Comparison of ENCODE assay signal across 1 fruit fly cellular context in genomic region chr3R:16069266-16069665, dm6.
TF ChIP-seq lines count a peak whose summit lies in the region.

No protein-coding gene starts in this region.

TF ChIP-seq in whole organism, embryonic, 481 proteins besides CTCF, POLR2A, EP300 and RAD21 (continued from another document and continues in another):
- TF ChIP-seq MTF-1 (GFP tag; optimal IDR thresholded peaks at IDR 0.05; lab: Kevin White, UChicago; ENCODE audit: borderline replicate concordance) (peak; percentile 6), slou (GFP tag; optimal IDR thresholded peaks at IDR 0.05; lab: Kevin White, UChicago) (no peak), Taf1 (GFP tag; IDR thresholded peaks at IDR 0.05; lab: Robert Waterston, UW) (no peak), CG1792 (GFP tag; optimal IDR thresholded peaks at IDR 0.05; lab: Kevin White, UChicago) (no peak), CG12299 (tag; optimal IDR thresholded peaks at IDR 0.05; lab: Kevin White, UChicago) (no peak), eyg (GFP tag; optimal IDR thresholded peaks at IDR 0.05; lab: Kevin White, UChicago) (peak; percentile 5), CG12219 (GFP tag; optimal IDR thresholded peaks at IDR 0.05; lab: Kevin White, UChicago) (peak; percentile 48), pan (optimal IDR thresholded peaks at IDR 0.05; lab: Kevin White, UChicago) (no peak), pan (GFP tag; optimal IDR thresholded peaks at IDR 0.05 in 1 of 2, IDR thresholded peaks at IDR 0.05 in 1 of 2) (peak in 1 of 2 experiments; percentile 51), disco-r (GFP tag; optimal IDR thresholded peaks at IDR 0.05; lab: Kevin White, UChicago) (peak; percentile 41), CG10274 (GFP tag; optimal IDR thresholded peaks at IDR 0.05; lab: Kevin White, UChicago) (no peak), CG1832 (GFP tag; optimal IDR thresholded peaks at IDR 0.05; lab: Kevin White, UChicago) (no peak), Dfd (GFP tag; optimal IDR thresholded peaks at IDR 0.05; lab: Kevin White, UChicago) (no peak), CG15514 (GFP tag; optimal IDR thresholded peaks at IDR 0.05; lab: Kevin White, UChicago) (no peak), CG1233 (GFP tag; optimal IDR thresholded peaks at IDR 0.05; lab: Kevin White, UChicago) (peak; percentile 59), CG14965 (GFP tag; optimal IDR thresholded peaks at IDR 0.05; lab: Kevin White, UChicago; ENCODE audit: borderline replicate concordance) (no peak), Med (GFP tag; lab: Kevin White, UChicago) (peak; percentile 76), nmo (GFP tag; optimal IDR thresholded peaks at IDR 0.05; lab: Kevin White, UChicago) (no peak), bab2 (GFP tag; optimal IDR thresholded peaks at IDR 0.05; lab: Kevin White, UChicago) (peak; percentile 48), CG11560 (tag; IDR thresholded peaks at IDR 0.05; lab: Robert Waterston, UW) (no peak), CG10959 (GFP tag; IDR thresholded peaks at IDR 0.05; lab: Robert Waterston, UW) (no peak), Mes4 (GFP tag; optimal IDR thresholded peaks at IDR 0.05; lab: Kevin White, UChicago) (peak; percentile 38), Spps (tag; optimal IDR thresholded peaks at IDR 0.05; lab: Kevin White, UChicago) (no peak), Side (GFP tag; optimal IDR thresholded peaks at IDR 0.05; lab: Kevin White, UChicago) (no peak), pfk (GFP tag; optimal IDR thresholded peaks at IDR 0.05; lab: Kevin White, UChicago) (no peak), dmrt11E (tag; optimal IDR thresholded peaks at IDR 0.05; lab: Kevin White, UChicago) (peak; percentile 43), phol (tag; optimal IDR thresholded peaks at IDR 0.05; lab: Kevin White, UChicago) (no peak), CG6254 (GFP tag; optimal IDR thresholded peaks at IDR 0.05; lab: Kevin White, UChicago) (peak; percentile 11), CG5245 (GFP tag; optimal IDR thresholded peaks at IDR 0.05; lab: Kevin White, UChicago) (no peak), Sry-δ (GFP tag; optimal IDR thresholded peaks at IDR 0.05; lab: Kevin White, UChicago) (no peak), CG6813 (GFP tag; optimal IDR thresholded peaks at IDR 0.05; lab: Kevin White, UChicago) (peak; percentile 54), sc (optimal IDR thresholded peaks at IDR 0.05; lab: Kevin White, UChicago) (no peak), sc (GFP tag; optimal IDR thresholded peaks at IDR 0.05; lab: Kevin White, UChicago) (peak; percentile 40), gt (GFP tag; IDR thresholded peaks at IDR 0.05; lab: Robert Waterston, UW) (no peak), fu2 (GFP tag; optimal IDR thresholded peaks at IDR 0.05; lab: Kevin White, UChicago) (no peak), nom (GFP tag; optimal IDR thresholded peaks at IDR 0.05; lab: Kevin White, UChicago) (no peak), CG4707 (GFP tag; optimal IDR thresholded peaks at IDR 0.05; lab: Kevin White, UChicago) (peak; percentile 22), dpn (GFP tag; optimal IDR thresholded peaks at IDR 0.05; lab: Kevin White, UChicago) (no peak), Blimp-1 (GFP tag; optimal IDR thresholded peaks at IDR 0.05; lab: Kevin White, UChicago) (no peak), tx (GFP tag; optimal IDR thresholded peaks at IDR 0.05; lab: Kevin White, UChicago) (no peak), CG13424 (tag; optimal IDR thresholded peaks at IDR 0.05; lab: Kevin White, UChicago) (peak; percentile 42), HLH4C (GFP tag; IDR thresholded peaks at IDR 0.05; lab: Robert Waterston, UW; ENCODE audit: partially characterized antibody) (no peak), HHEX (GFP tag; optimal IDR thresholded peaks at IDR 0.05; lab: Kevin White, UChicago) (peak; percentile 52), CG16863 (GFP tag; optimal IDR thresholded peaks at IDR 0.05; lab: Kevin White, UChicago) (peak; percentile 41), hb (GFP tag; IDR thresholded peaks at IDR 0.05; lab: Robert Waterston, UW; ENCODE audit: partially characterized antibody) (no peak), pb (GFP tag; optimal IDR thresholded peaks at IDR 0.05; lab: Kevin White, UChicago) (peak; percentile 9), CG6175 (GFP tag; IDR thresholded peaks at IDR 0.05; lab: Robert Waterston, UW) (no peak), gsb (GFP tag; IDR thresholded peaks at IDR 0.05; lab: Robert Waterston, UW) (no peak), sr (GFP tag; IDR thresholded peaks at IDR 0.05; lab: Robert Waterston, UW) (peak; percentile 48; the same call in 1 of the 3 replicates), ewg (GFP tag; optimal IDR thresholded peaks at IDR 0.05; lab: Kevin White, UChicago) (no peak), zen2 (GFP tag; IDR thresholded peaks at IDR 0.05; lab: Robert Waterston, UW; ENCODE audit: partially characterized antibody) (no peak), CHES-1-like (GFP tag; optimal IDR thresholded peaks at IDR 0.05; lab: Kevin White, UChicago) (no peak), CG4360 (GFP tag; IDR thresholded peaks at IDR 0.05; lab: Robert Waterston, UW) (peak; percentile 87), kay (GFP tag; optimal IDR thresholded peaks at IDR 0.05; lab: Kevin White, UChicago) (no peak), CG10565 (GFP tag; optimal IDR thresholded peaks at IDR 0.05; lab: Kevin White, UChicago) (no peak), z (GFP tag; IDR thresholded peaks at IDR 0.05; lab: Robert Waterston, UW) (no peak), CG15479 (GFP tag; optimal IDR thresholded peaks at IDR 0.05; lab: Kevin White, UChicago) (no peak), nerfin-1 (tag; optimal IDR thresholded peaks at IDR 0.05; lab: Kevin White, UChicago) (peak; percentile 26), CG12071 (GFP tag; optimal IDR thresholded peaks at IDR 0.05; lab: Kevin White, UChicago) (no peak), CG15073 (GFP tag; optimal IDR thresholded peaks at IDR 0.05; lab: Kevin White, UChicago) (no peak), Trl (optimal IDR thresholded peaks at IDR 0.05; lab: Kevin White, UChicago) (no peak), Trl (GFP tag; optimal IDR thresholded peaks at IDR 0.05; lab: Kevin White, UChicago) (peak; percentile 46), vnd (GFP tag; IDR thresholded peaks at IDR 0.05; lab: Robert Waterston, UW; ENCODE audit: partially characterized antibody) (0 out of 3 replicates have a peak, but pooled peaks have one; percentile 10), CG18011 (GFP tag; optimal IDR thresholded peaks at IDR 0.05; lab: Kevin White, UChicago) (no peak), bigmax (GFP tag; optimal IDR thresholded peaks at IDR 0.05; lab: Kevin White, UChicago) (no peak), her (GFP tag; optimal IDR thresholded peaks at IDR 0.05; lab: Kevin White, UChicago) (no peak), CG14050 (GFP tag; IDR thresholded peaks at IDR 0.05; lab: Robert Waterston, UW) (no peak), ci (GFP tag; IDR thresholded peaks at IDR 0.05; lab: Robert Waterston, UW) (peak; percentile 67; the same call in 2 of the 3 replicates), CG31365 (tag; optimal IDR thresholded peaks at IDR 0.05; lab: Kevin White, UChicago) (peak; percentile 52), CG1603 (tag; optimal IDR thresholded peaks at IDR 0.05; lab: Kevin White, UChicago) (no peak), slbo (GFP tag; IDR thresholded peaks at IDR 0.05; lab: Robert Waterston, UW) (no peak), Aef1 (GFP tag; IDR thresholded peaks at IDR 0.05; lab: Robert Waterston, UW) (0 out of 3 replicates have a peak, but pooled peaks have one; percentile 30), CrebB (tag; optimal IDR thresholded peaks at IDR 0.05; lab: Kevin White, UChicago) (peak; percentile 45), CG13775 (GFP tag; optimal IDR thresholded peaks at IDR 0.05; lab: Kevin White, UChicago) (no peak), CG10209 (GFP tag; optimal IDR thresholded peaks at IDR 0.05; lab: Kevin White, UChicago) (peak; percentile 50), stc (GFP tag; IDR thresholded peaks at IDR 0.05; lab: Robert Waterston, UW) (no peak), Dbx (GFP tag; IDR thresholded peaks at IDR 0.05; lab: Robert Waterston, UW) (no peak), CG12236 (GFP tag; optimal IDR thresholded peaks at IDR 0.05; lab: Kevin White, UChicago) (peak; percentile 46), sob (GFP tag; IDR thresholded peaks at IDR 0.05; lab: Robert Waterston, UW) (0 out of 2 replicates have a peak, but pooled peaks have one; percentile 27), Oaz (GFP tag; IDR thresholded peaks at IDR 0.05; lab: Robert Waterston, UW) (no peak), CG12155 (GFP tag; optimal IDR thresholded peaks at IDR 0.05; lab: Kevin White, UChicago) (no peak), Sry-β (GFP tag; optimal IDR thresholded peaks at IDR 0.05; lab: Kevin White, UChicago) (no peak), PHDP (tag; optimal IDR thresholded peaks at IDR 0.05; lab: Kevin White, UChicago) (no peak), gsb-n (tag; optimal IDR thresholded peaks at IDR 0.05; lab: Kevin White, UChicago) (peak; percentile 68), Eip74EF (GFP tag; optimal IDR thresholded peaks at IDR 0.05; lab: Kevin White, UChicago) (no peak), otp (GFP tag; IDR thresholded peaks at IDR 0.05; lab: Robert Waterston, UW) (no peak), Awh (GFP tag; IDR thresholded peaks at IDR 0.05; lab: Robert Waterston, UW) (peak; percentile 38; the same call in 1 of the 2 replicates), Meics (GFP tag; optimal IDR thresholded peaks at IDR 0.05; lab: Kevin White, UChicago) (peak; percentile 43), scrt (GFP tag; optimal IDR thresholded peaks at IDR 0.05; lab: Kevin White, UChicago) (no peak), gcm2 (GFP tag; optimal IDR thresholded peaks at IDR 0.05; lab: Kevin White, UChicago) (no peak), Doc2 (GFP tag; IDR thresholded peaks at IDR 0.05; lab: Robert Waterston, UW) (no peak), btn (GFP tag; optimal IDR thresholded peaks at IDR 0.05; lab: Kevin White, UChicago) (no peak), CG6272 (GFP tag; IDR thresholded peaks at IDR 0.05; lab: Robert Waterston, UW) (no peak), Myb (GFP tag; optimal IDR thresholded peaks at IDR 0.05; lab: Kevin White, UChicago) (peak; percentile 5), twi (tag; optimal IDR thresholded peaks at IDR 0.05; lab: Kevin White, UChicago) (no peak), cg (GFP tag; optimal IDR thresholded peaks at IDR 0.05; lab: Kevin White, UChicago) (peak; percentile 58), CG11504 (tag; optimal IDR thresholded peaks at IDR 0.05; lab: Kevin White, UChicago) (peak; percentile 52), Bdp1 (GFP tag; optimal IDR thresholded peaks at IDR 0.05; lab: Kevin White, UChicago) (no peak), dati (GFP tag; IDR thresholded peaks at IDR 0.05; lab: Robert Waterston, UW) (no peak), lbe (GFP tag; optimal IDR thresholded peaks at IDR 0.05; lab: Kevin White, UChicago) (no peak), CG9727 (GFP tag; optimal IDR thresholded peaks at IDR 0.05; lab: Kevin White, UChicago) (peak; percentile 53), D19A (tag; optimal IDR thresholded peaks at IDR 0.05; lab: Kevin White, UChicago) (no peak), Fer3 (tag; optimal IDR thresholded peaks at IDR 0.05; lab: Kevin White, UChicago) (no peak), CG10147 (GFP tag; optimal IDR thresholded peaks at IDR 0.05; lab: Kevin White, UChicago) (no peak), CG11085 (GFP tag; IDR thresholded peaks at IDR 0.05; lab: Robert Waterston, UW) (0 out of 2 replicates have a peak, but pooled peaks have one; percentile 29), onecut (GFP tag; IDR thresholded peaks at IDR 0.05; lab: Robert Waterston, UW) (peak; percentile 55; the same call in 1 of the 2 replicates), CG18764 (GFP tag; optimal IDR thresholded peaks at IDR 0.05; lab: Kevin White, UChicago) (no peak), CG12391 (tag; optimal IDR thresholded peaks at IDR 0.05; lab: Kevin White, UChicago) (peak; percentile 9), Atf6 (GFP tag; IDR thresholded peaks at IDR 0.05; lab: Robert Waterston, UW) (no peak), CG7987 (GFP tag; optimal IDR thresholded peaks at IDR 0.05; lab: Kevin White, UChicago) (no peak), CG9609 (GFP tag; optimal IDR thresholded peaks at IDR 0.05; lab: Kevin White, UChicago) (no peak), CG7745 (tag; optimal IDR thresholded peaks at IDR 0.05; lab: Kevin White, UChicago) (peak; percentile 89), Asciz (GFP tag; optimal IDR thresholded peaks at IDR 0.05; lab: Kevin White, UChicago) (peak; percentile 76), Ravus (GFP tag; IDR thresholded peaks at IDR 0.05; lab: Robert Waterston, UW) (no peak), CG2120 (GFP tag; optimal IDR thresholded peaks at IDR 0.05; lab: Kevin White, UChicago) (no peak), CG7372 (GFP tag; IDR thresholded peaks at IDR 0.05; lab: Robert Waterston, UW) (no peak), corto (GFP tag; optimal IDR thresholded peaks at IDR 0.05; lab: Kevin White, UChicago) (no peak), CG10267 (tag; optimal IDR thresholded peaks at IDR 0.05; lab: Kevin White, UChicago) (no peak), D (optimal IDR thresholded peaks at IDR 0.05; lab: Kevin White, UChicago) (no peak), D (GFP tag; optimal IDR thresholded peaks at IDR 0.05; lab: Kevin White, UChicago) (no peak), salm (tag; optimal IDR thresholded peaks at IDR 0.05; lab: Kevin White, UChicago) (peak; percentile 21), CG2116 (GFP tag; optimal IDR thresholded peaks at IDR 0.05; lab: Kevin White, UChicago) (no peak), kah (GFP tag; optimal IDR thresholded peaks at IDR 0.05; lab: Kevin White, UChicago) (no peak), Lhr (GFP tag; optimal IDR thresholded peaks at IDR 0.05; lab: Kevin White, UChicago) (peak; percentile 31), cwo (GFP tag; optimal IDR thresholded peaks at IDR 0.05; lab: Kevin White, UChicago) (no peak), ato (GFP tag; IDR thresholded peaks at IDR 0.05; lab: Robert Waterston, UW; ENCODE audit: partially characterized antibody) (no peak), CG10543 (GFP tag; optimal IDR thresholded peaks at IDR 0.05; lab: Kevin White, UChicago) (peak; percentile 65), CG10321 (GFP tag; IDR thresholded peaks at IDR 0.05; lab: Robert Waterston, UW) (no peak), en (GFP tag; optimal IDR thresholded peaks at IDR 0.05; lab: Kevin White, UChicago) (no peak), CG6689 (GFP tag; IDR thresholded peaks at IDR 0.05; lab: Robert Waterston, UW) (no peak), lola (GFP tag; optimal IDR thresholded peaks at IDR 0.05; lab: Kevin White, UChicago) (peak in 1 of 3 experiments; percentile 24), Gug (GFP tag; IDR thresholded peaks at IDR 0.05; lab: Robert Waterston, UW) (no peak), CG17186 (GFP tag; optimal IDR thresholded peaks at IDR 0.05; lab: Kevin White, UChicago) (no peak), CG2875 (GFP tag; optimal IDR thresholded peaks at IDR 0.05; lab: Kevin White, UChicago) (peak; percentile 69), peb (GFP tag; IDR thresholded peaks at IDR 0.05; lab: Robert Waterston, UW) (no peak), Hand (GFP tag; optimal IDR thresholded peaks at IDR 0.05; lab: Kevin White, UChicago) (no peak)
